Worm (Caenorhabditis elegans) whole organism, young adult: ENCODE results near the gene acdh-2.
A peak's percentile ranks its signal among the peaks of the same experiment; 100 is the strongest.

Source experiments
- C06A6.2 ChIP-seq: fragments of 200-800 bp; sonication (Bioruptor generic); conservative IDR thresholded peaks from 2 replicates; pipeline ENCODE4 v1.3.6; 2022; ENCODE audit warnings: missing genetic modification characterization, missing compliant biosample characterization
- K12H6.12 ChIP-seq: fragments of 200-800 bp; sonication (Bioruptor generic); optimal IDR thresholded peaks from 2 replicates; lab custom pipeline; 2018; ENCODE audit warnings: mild to moderate bottlenecking, missing genetic modification characterization, missing compliant biosample characterization
- ZK185.1 ChIP-seq: sonication (generic microtip); optimal IDR thresholded peaks from 2 replicates; lab custom pipeline; 2016; ENCODE audit warnings: mild to moderate bottlenecking, missing genetic modification characterization, missing compliant biosample characterization; ENCODE audit not compliant: poor library complexity, severe bottlenecking
- akir-1 ChIP-seq: fragments of 200-800 bp; sonication (Bioruptor generic); optimal IDR thresholded peaks from 2 replicates; lab custom pipeline; 2018; ENCODE audit warnings: mild to moderate bottlenecking, missing genetic modification characterization, moderate library complexity, missing compliant biosample characterization
- ama-1 ChIP-seq, 3 experiments: fragments of 150-350 bp in 1 of 3; sonication (generic microtip) in 2 of 3; optimal IDR thresholded peaks; 2 replicates each; lab custom pipeline; 2014 to 2018; ENCODE audit warnings: missing biosample characterization in 2 of 3, missing genetic modification characterization in 2 of 3, missing genetic modification reagents in 2 of 3
- atf-7 ChIP-seq: sonication (generic microtip); optimal IDR thresholded peaks from 2 replicates; lab custom pipeline; 2017; ENCODE audit warnings: mild to moderate bottlenecking, missing genetic modification characterization, missing compliant biosample characterization
- attf-5 ChIP-seq: fragments of 200-800 bp; sonication (Bioruptor generic); optimal IDR thresholded peaks from 2 replicates; lab custom pipeline; 2018; ENCODE audit warnings: mild to moderate bottlenecking, missing genetic modification characterization, missing compliant biosample characterization
- bed-1 ChIP-seq: fragments of 200-800 bp; sonication (Bioruptor generic); IDR thresholded peaks from 2 replicates; pipeline ENCODE4 v1.3.6; 2022; ENCODE audit warnings: missing genetic modification reagents, missing genetic modification characterization, missing compliant biosample characterization
- cebp-1 ChIP-seq, 2 experiments: fragments of 200-800 bp in 1 of 2; sonication (Bioruptor generic) in 1 of 2; sonication (generic microtip) in 1 of 2; IDR thresholded peaks in 1 of 2; optimal IDR thresholded peaks in 1 of 2; 2 replicates each; pipeline versions ENCODE4 v1.3.6 to Lab custom; 2017 to 2022; ENCODE audit warnings: missing compliant biosample characterization in 2 of 2, missing genetic modification characterization in 2 of 2, mild to moderate bottlenecking in 1 of 2, missing genetic modification reagents in 1 of 2, moderate library complexity in 1 of 2
- ceh-58 ChIP-seq: fragments of 200-800 bp; sonication (Bioruptor generic); IDR thresholded peaks from 2 replicates; pipeline ENCODE4 v1.3.6; 2022; ENCODE audit warnings: missing genetic modification characterization, missing compliant biosample characterization
- chd-7 ChIP-seq: sonication (generic microtip); optimal IDR thresholded peaks from 2 replicates; lab custom pipeline; 2016; ENCODE audit warnings: mild to moderate bottlenecking, missing genetic modification characterization, moderate library complexity, missing compliant biosample characterization
- die-1 ChIP-seq: sonication (generic microtip); optimal IDR thresholded peaks from 2 replicates; lab custom pipeline; 2016; ENCODE audit warnings: missing genotype, mild to moderate bottlenecking, missing genetic modification characterization, missing compliant biosample characterization
- egrh-3 ChIP-seq: fragments of 200-800 bp; sonication (Bioruptor generic); IDR thresholded peaks from 2 replicates; pipeline ENCODE4 v1.3.6; 2022; ENCODE audit warnings: missing genetic modification reagents, missing genetic modification characterization, missing compliant biosample characterization
- ets-4 ChIP-seq: fragments of 200-800 bp; sonication (Bioruptor generic); optimal IDR thresholded peaks from 2 replicates; lab custom pipeline; 2018; ENCODE audit warnings: mild to moderate bottlenecking, missing genetic modification characterization, missing compliant biosample characterization
- fkh-3 ChIP-seq: sonication (generic microtip); optimal IDR thresholded peaks from 2 replicates; lab custom pipeline; 2016; ENCODE audit warnings: mild to moderate bottlenecking, missing genetic modification characterization, missing compliant biosample characterization
- hlh-26 ChIP-seq: fragments of 200-800 bp; sonication (Bioruptor generic); conservative IDR thresholded peaks from 2 replicates; pipeline ENCODE4 v1.3.6; 2022; ENCODE audit warnings: missing genetic modification reagents, missing genetic modification characterization, missing compliant biosample characterization
- hmg-1.2 ChIP-seq: fragments of 200-800 bp; sonication (Bioruptor generic); IDR thresholded peaks from 2 replicates; pipeline ENCODE4 v1.3.6; 2022; ENCODE audit warnings: missing genetic modification reagents, missing genetic modification characterization, missing compliant biosample characterization
- hrde-1 ChIP-seq: sonication (generic microtip); optimal IDR thresholded peaks from 2 replicates; lab custom pipeline; 2016; ENCODE audit warnings: missing genetic modification characterization, mild to moderate bottlenecking, missing compliant biosample characterization, moderate library complexity, missing genotype, missing genetic modification reagents, borderline replicate concordance
- hsf-1 ChIP-seq: fragments of 200-800 bp; sonication (Bioruptor generic); IDR thresholded peaks from 2 replicates; pipeline ENCODE4 v1.3.6; 2022; ENCODE audit warnings: missing genetic modification reagents, missing genetic modification characterization, missing compliant biosample characterization
- lag-1 ChIP-seq: fragments of 200-800 bp; sonication (Bioruptor generic); IDR thresholded peaks from 2 replicates; pipeline ENCODE4 v1.3.6; 2022; ENCODE audit warnings: missing genetic modification reagents, missing genetic modification characterization, missing compliant biosample characterization
- lin-40 ChIP-seq: sonication (generic microtip); optimal IDR thresholded peaks from 2 replicates; lab custom pipeline; 2016; ENCODE audit warnings: missing genetic modification characterization, mild to moderate bottlenecking, missing compliant biosample characterization, missing genotype, missing genetic modification reagents
- lin-54 ChIP-seq: fragments of 200-800 bp; sonication (Bioruptor generic); optimal IDR thresholded peaks from 2 replicates; lab custom pipeline; 2018; ENCODE audit warnings: mild to moderate bottlenecking, missing genetic modification characterization, missing compliant biosample characterization
- mcd-1 ChIP-seq: fragments of 200-800 bp; sonication (Bioruptor generic); IDR thresholded peaks from 2 replicates; pipeline ENCODE4 v1.3.6; 2022; ENCODE audit warnings: missing genetic modification reagents, missing genetic modification characterization, missing compliant biosample characterization
- mxl-1 ChIP-seq: sonication (generic microtip); optimal IDR thresholded peaks from 2 replicates; lab custom pipeline; 2016; ENCODE audit warnings: missing genetic modification characterization, missing compliant biosample characterization
- nhr-27 ChIP-seq: fragments of 200-800 bp; sonication (Bioruptor generic); optimal IDR thresholded peaks from 2 replicates; lab custom pipeline; 2018; ENCODE audit warnings: mild to moderate bottlenecking, missing genetic modification characterization, moderate library complexity, missing compliant biosample characterization
- nhr-80 ChIP-seq: sonication (generic microtip); optimal IDR thresholded peaks from 2 replicates; lab custom pipeline; 2016; ENCODE audit warnings: missing genetic modification characterization, missing compliant biosample characterization
- pha-4 ChIP-seq: fragments of 150-350 bp; sonication (generic microtip); optimal IDR thresholded peaks from 2 replicates; lab custom pipeline; 2014; ENCODE audit warnings: missing biosample characterization, missing genetic modification reagents, missing genetic modification characterization
- rec-8 ChIP-seq, 2 experiments: sonication (generic microtip); optimal IDR thresholded peaks; 2 replicates each; lab custom pipeline; 2016; ENCODE audit warnings: mild to moderate bottlenecking in 2 of 2, missing genetic modification characterization in 2 of 2, missing genetic modification reagents in 2 of 2, missing genotype in 2 of 2, missing biosample characterization in 1 of 2, missing compliant biosample characterization in 1 of 2, moderate library complexity in 1 of 2
- repo-1 ChIP-seq: sonication (generic microtip); optimal IDR thresholded peaks from 2 replicates; lab custom pipeline; 2017; ENCODE audit warnings: mild to moderate bottlenecking, missing genetic modification characterization, missing compliant biosample characterization
- snpc-4 ChIP-seq, 5 experiments: fragments of 150-350 bp in 1 of 5; sonication (generic microtip) in 4 of 5; optimal IDR thresholded peaks; 2 replicates each; lab custom pipeline; 2014 to 2018; ENCODE audit warnings: missing genetic modification characterization in 5 of 5, missing biosample characterization in 3 of 5, antibody characterized with exemption in 2 of 5, mild to moderate bottlenecking in 2 of 5, missing compliant biosample characterization in 2 of 5, missing genotype in 2 of 5, moderate library complexity in 2 of 5, missing genetic modification reagents in 1 of 5
- tbp1 ChIP-seq: fragments of 200-800 bp; sonication (Bioruptor generic); optimal IDR thresholded peaks from 2 replicates; lab custom pipeline; 2018; ENCODE audit warnings: mild to moderate bottlenecking, missing genetic modification characterization, missing compliant biosample characterization
- tlf-1 ChIP-seq: fragments of 200-800 bp; sonication (Bioruptor generic); optimal IDR thresholded peaks from 2 replicates; lab custom pipeline; 2018; ENCODE audit warnings: mild to moderate bottlenecking, missing genetic modification characterization, missing compliant biosample characterization
- ztf-25 ChIP-seq: fragments of 200-800 bp; sonication (Bioruptor generic); IDR thresholded peaks from 2 replicates; pipeline ENCODE4 v1.3.6; 2022; ENCODE audit warnings: missing genetic modification reagents, missing genetic modification characterization, missing compliant biosample characterization
- ztf-26 ChIP-seq: sonication (generic microtip); optimal IDR thresholded peaks from 2 replicates; lab custom pipeline; 2017; ENCODE audit warnings: missing genetic modification characterization, missing compliant biosample characterization

acdh-2 gene

DNA sequence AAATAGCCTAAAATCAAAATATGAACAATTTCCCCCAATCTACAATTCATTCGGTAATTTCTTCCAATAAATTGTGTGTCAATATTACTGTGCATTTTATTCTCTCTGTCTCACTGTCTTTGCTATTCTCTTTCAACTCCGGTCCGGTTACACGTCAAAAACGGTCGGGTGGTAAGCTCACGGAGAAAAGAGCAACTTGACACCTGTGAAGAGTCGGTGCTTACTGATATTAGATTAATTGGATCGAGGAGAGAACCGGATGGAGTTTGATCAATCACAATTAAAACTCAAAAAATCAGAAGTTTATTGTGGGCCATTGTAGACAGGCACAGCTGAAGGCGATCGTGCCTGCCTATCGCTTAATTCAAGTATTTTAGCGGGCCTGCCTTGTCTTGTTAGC, 27.6 kb upstream of the acdh-2 start (continued):
- no peak for TF ChIP-seq nhr-27 (tag; lab: Kevin White, UChicago)
- TF ChIP-seq atf-7 (tag; lab: Kevin White, UChicago), result peak; percentile 70
- peak; percentile 41 for TF ChIP-seq fkh-3 (tag; lab: Kevin White, UChicago)
- peak; percentile 6 for TF ChIP-seq lin-54 (GFP tag; lab: Kevin White, UChicago)
- peak; percentile 38; the same call in 1 of the 2 replicates for TF ChIP-seq mcd-1 (GFP tag; lab: Robert Waterston, UW)
- TF ChIP-seq die-1 (tag; lab: Kevin White, UChicago), result no peak
- peak; percentile 20 for TF ChIP-seq K12H6.12 (tag; lab: Kevin White, UChicago)
- TF ChIP-seq lag-1, result no peak

DNA sequence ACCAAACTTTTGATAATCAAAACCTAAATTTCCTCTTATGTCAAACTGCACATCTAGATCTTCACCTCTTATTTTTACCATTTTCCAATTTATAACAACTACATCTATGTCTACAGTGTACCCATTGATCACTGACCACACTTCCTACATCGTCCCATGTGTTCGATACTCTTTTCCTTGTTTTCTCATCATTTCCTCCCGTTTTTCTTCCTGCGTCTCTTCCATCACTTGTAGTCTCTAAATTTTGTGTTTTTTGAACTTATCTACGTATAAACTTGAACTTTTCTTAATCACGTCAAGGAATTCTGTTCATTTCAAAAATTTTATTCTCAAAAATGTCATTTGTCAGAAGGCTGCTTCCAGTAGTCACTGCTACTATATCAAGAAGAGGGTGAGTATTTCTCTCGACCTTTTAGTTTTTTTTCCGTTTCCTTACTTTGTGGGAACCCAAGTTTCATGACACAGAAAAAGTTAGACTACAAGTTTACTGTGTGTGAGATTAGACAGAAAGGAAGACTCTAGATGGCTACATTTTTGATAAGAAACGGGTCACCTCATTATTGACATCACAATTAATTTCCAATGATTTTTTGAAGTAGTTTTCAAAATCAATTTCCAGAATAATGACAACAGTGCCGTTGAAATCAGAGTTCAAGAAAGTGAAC, 24.9 kb upstream of the acdh-2 start:
- TF ChIP-seq akir-1 (GFP tag; lab: Kevin White, UChicago), result no peak
- no peak for TF ChIP-seq rec-8 (tag; optimal IDR thresholded peaks at IDR 0.05; lab: Kevin White, UChicago)
- no peak for TF ChIP-seq cebp-1 (GFP tag; IDR thresholded peaks at IDR 0.05; lab: Robert Waterston, UW)
- peak; percentile 28 for TF ChIP-seq cebp-1 (tag; optimal IDR thresholded peaks at IDR 0.05; lab: Kevin White, UChicago)
- TF ChIP-seq tbp1 (GFP tag; lab: Kevin White, UChicago), result no peak
- TF ChIP-seq tlf-1 (GFP tag; lab: Kevin White, UChicago), result no peak
- TF ChIP-seq pha-4 (tag; lab: Kevin White, UChicago), result no peak
- peak; percentile 35 for TF ChIP-seq chd-7 (tag; lab: Kevin White, UChicago)
- no peak for TF ChIP-seq hsf-1 (GFP tag; lab: Robert Waterston, UW)
- peak; percentile 9 for TF ChIP-seq ama-1 (optimal IDR thresholded peaks at IDR 0.05; lab: Kevin White, UChicago)
- TF ChIP-seq ama-1 (GFP tag; optimal IDR thresholded peaks at IDR 0.05; lab: Kevin White, UChicago), result no peak
- peak; percentile 5 for TF ChIP-seq ztf-26 (tag; lab: Kevin White, UChicago)
- TF ChIP-seq hmg-1.2, result 0 out of 2 replicates have a peak, but pooled peaks have one; percentile 32
- TF ChIP-seq snpc-4 (GFP tag; optimal IDR thresholded peaks at IDR 0.05; lab: Kevin White, UChicago), result no peak
- peak in 1 of 4 experiments; percentile 51 for TF ChIP-seq snpc-4 (tag; optimal IDR thresholded peaks at IDR 0.05; lab: Kevin White, UChicago)
- peak; percentile 18 for TF ChIP-seq lin-40 (tag; lab: Kevin White, UChicago)
- peak; percentile 5 for TF ChIP-seq attf-5 (GFP tag; lab: Kevin White, UChicago)
- peak; percentile 38 for TF ChIP-seq nhr-80 (tag; lab: Kevin White, UChicago)
- TF ChIP-seq atf-7 (tag; lab: Kevin White, UChicago), result peak; percentile 7
- TF ChIP-seq, all 124 proteins: peak for 10

DNA sequence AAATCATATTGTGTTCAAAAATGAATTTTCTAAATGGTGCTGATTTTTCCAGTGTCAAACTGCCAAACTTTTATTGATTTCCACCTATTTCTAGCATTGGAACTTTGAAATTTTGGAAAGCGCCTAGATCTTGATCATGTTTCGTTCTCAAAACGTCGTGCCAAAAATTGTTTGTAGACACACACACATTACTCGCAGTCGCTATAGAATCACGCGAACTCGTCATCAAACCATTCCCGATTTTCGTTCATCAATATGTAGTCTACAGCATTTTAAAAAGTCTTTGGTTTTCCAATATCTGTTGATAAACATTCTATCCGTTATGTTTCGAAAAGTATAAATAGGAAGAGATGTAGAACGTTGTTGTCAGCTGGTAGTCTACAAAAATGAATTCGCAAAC, 23.0 kb upstream of the acdh-2 start, which contains the start of the genes C17C3.1 and C17C3.15:
Gene C17C3.1 (plus strand): TSS at position 301 of the 400 bp plus-strand sequence.
Gene C17C3.15 (plus strand): TSS at position 383 of the 400 bp plus-strand sequence.
- TF ChIP-seq ZK185.1 (tag; lab: Kevin White, UChicago) (no peak), hrde-1 (tag; lab: Kevin White, UChicago) (no peak), bed-1 (GFP tag; lab: Robert Waterston, UW) (no peak), ets-4 (GFP tag; lab: Kevin White, UChicago) (no peak), hlh-26 (GFP tag; lab: Robert Waterston, UW) (no peak), nhr-27 (tag; lab: Kevin White, UChicago) (no peak), akir-1 (GFP tag; lab: Kevin White, UChicago) (no peak), mxl-1 (tag; lab: Kevin White, UChicago) (no peak), egrh-3 (no peak), C06A6.2 (GFP tag; lab: Robert Waterston, UW) (no peak; the same call in 1 of the 2 replicates), repo-1 (tag; lab: Kevin White, UChicago) (no peak), ceh-58 (no peak), tlf-1 (GFP tag; lab: Kevin White, UChicago) (no peak), ztf-25 (no peak)
